Worm (Caenorhabditis elegans): ENCODE measurements around the gene ddl-3.
"Not testable (repeated sequence)": the region's sequence is repeated elsewhere in the genome, so short reads cannot be mapped to it uniquely, and the experiment has no call there.

The ddl-3 gene

DNA sequence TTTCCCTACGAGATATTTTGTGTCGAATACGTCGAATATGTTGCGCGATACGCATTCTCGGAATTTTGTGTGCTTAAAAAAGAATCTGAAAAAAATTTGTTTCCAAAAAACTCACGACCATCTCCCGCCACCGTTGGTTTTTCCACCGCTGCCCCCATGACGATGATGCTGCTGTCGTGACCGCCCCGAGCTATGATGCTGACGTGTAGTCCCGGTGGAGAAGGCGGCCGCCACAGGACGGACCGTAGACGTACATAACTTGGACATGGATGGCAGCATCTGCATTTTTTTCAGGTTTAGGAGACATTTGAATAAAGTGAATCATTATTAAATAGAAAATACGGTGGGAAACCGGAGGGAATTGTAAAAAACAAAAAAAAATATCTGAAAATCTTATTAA is at the start of gene ddl-3:
ddl-3 (minus strand) TSS at position 289 of the 400 bp plus-strand sequence.
- TF ChIP-seq ama-1 (optimal IDR thresholded peaks at IDR 0.05); hmg-4 (GFP tag; optimal IDR thresholded peaks at IDR 0.05); pes-1 (GFP tag; IDR thresholded peaks at IDR 0.05): not testable (repeated sequence)

DNA sequence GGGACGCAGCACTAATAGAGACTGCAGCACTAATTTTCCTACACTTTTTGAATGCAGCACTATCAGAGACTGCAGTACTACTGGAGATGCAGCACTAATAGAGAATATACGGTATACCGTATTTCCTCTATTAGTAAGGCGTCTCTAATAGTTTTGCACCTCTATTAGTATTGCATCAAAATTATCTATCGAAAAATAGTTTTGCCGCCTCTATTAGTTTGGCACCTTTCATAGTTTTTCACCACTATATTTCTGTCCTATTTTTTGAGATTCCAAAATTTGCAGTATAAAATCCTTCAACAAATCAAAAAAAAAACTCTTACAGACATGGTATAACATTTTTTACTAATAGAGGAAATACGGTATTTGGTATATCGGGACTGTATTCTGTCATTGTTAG is 49.5 kb upstream of the ddl-3 start:
- TF ChIP-seq hmbx-1 (tag; optimal IDR thresholded peaks at IDR 0.05), result no peak
- TF ChIP-seq hmg-4 (GFP tag; optimal IDR thresholded peaks at IDR 0.05), result no peak
- no peak for TF ChIP-seq hnd-1 (tag; optimal IDR thresholded peaks at IDR 0.05)

DNA sequence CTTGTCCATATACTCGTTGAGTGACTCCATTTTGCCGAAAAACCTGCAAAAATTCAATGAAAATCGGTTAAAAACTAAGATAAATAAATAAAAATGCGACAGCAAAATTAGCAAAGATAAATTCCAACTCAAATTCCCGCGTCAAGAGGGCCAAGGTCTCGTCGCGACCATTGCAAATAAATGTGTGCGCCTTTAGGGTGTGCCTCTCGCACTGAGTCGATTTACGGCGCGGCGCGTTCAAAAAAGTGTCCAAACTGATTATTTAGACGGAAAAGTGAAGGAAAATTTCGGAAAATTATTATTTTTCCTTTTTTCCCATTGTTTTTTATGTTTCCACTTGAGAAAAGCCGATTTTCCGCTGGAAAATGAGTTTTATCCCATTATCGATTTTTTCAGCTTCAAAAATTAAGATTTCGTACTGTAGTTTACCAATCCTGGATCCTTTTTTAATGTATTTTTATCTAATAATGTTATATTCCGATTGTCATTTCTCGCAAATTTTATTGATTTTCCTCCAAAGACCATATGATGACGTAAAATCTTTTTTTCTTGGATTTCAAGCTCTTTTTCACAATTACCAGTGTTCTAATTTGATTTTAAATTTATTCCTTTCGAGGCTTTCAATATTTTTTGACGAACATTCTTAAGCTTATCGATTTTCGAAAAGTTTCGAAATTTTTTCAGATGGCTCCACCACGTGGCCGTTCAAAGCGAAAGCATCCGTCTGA is 45.9 kb upstream of the ddl-3 start, which contains the start of the genes kbp-3 and nurf-1:
kbp-3 (minus strand) TSS at position 43 of the 728 bp plus-strand sequence.
nurf-1 (plus strand) TSS at position 678 of the 728 bp plus-strand sequence.
- TF ChIP-seq tbx-11 (GFP tag; IDR thresholded peaks at IDR 0.05), result 0 out of 2 replicates have a peak, but pooled peaks have one; percentile 9
- TF ChIP-seq hmg-4 (GFP tag; optimal IDR thresholded peaks at IDR 0.05), result peak; percentile 29
- no peak for TF ChIP-seq flt-1 (GFP tag; IDR thresholded peaks at IDR 0.05)
- peak; percentile 4 for TF ChIP-seq F13C5.2 (tag; optimal IDR thresholded peaks at IDR 0.05)

DNA sequence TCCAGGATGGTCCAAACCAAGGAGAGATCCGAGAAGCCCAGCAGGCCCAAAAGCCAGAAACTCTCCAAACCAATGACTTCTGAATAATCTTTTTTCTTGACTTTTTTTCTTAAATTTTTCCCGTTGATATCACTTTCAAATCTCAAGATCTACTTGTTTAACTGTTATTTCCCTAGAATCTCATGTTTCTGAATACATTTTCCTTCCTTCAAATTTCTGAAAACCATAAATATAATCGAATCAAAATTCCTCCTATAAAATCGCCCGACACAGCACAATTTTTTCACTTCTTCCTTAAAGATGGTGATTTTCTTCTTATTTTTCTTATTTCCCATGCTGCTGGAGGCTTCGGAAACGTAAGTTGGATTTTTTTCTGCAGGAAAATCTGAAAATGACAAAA is 44.0 kb upstream of the ddl-3 start, which contains the start of gene F26H11.8:
F26H11.8 (plus strand) TSS at position 301 of the 400 bp plus-strand sequence.
- TF ChIP-seq B0310.2 (tag; optimal IDR thresholded peaks at IDR 0.05) (no peak), aly-1 (tag; optimal IDR thresholded peaks at IDR 0.05) (no peak)

DNA sequence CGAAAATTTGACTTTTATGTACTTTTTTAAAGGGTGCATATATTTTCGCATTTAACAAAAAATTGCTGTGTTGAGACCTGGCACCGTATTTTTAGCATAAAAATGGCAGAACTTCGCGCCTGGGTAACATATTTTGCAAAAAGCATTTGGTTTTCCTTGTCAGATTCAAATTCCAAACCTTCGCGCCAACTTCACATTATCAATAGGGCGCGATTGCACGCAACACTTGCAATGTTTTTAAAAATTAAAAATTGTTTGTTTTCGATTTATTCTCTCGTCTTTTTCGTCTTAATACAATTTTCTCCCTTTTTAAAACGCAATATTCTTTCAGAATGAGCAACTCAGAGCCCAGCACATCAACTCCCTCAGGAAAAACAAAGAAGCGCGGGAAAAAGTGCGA is 39.4 kb upstream of the ddl-3 start, which contains the start of gene mes-2:
mes-2 (plus strand) TSS at position 330 of the 400 bp plus-strand sequence.
- TF ChIP-seq pes-1 (GFP tag; IDR thresholded peaks at IDR 0.05), result no peak
- TF ChIP-seq tbx-11 (GFP tag; IDR thresholded peaks at IDR 0.05), result no peak
- TF ChIP-seq hnd-1 (tag; optimal IDR thresholded peaks at IDR 0.05), result no peak
- TF ChIP-seq F13C5.2 (tag; optimal IDR thresholded peaks at IDR 0.05), result peak; percentile 66
- TF ChIP-seq aly-1 (tag; optimal IDR thresholded peaks at IDR 0.05), result no peak

DNA sequence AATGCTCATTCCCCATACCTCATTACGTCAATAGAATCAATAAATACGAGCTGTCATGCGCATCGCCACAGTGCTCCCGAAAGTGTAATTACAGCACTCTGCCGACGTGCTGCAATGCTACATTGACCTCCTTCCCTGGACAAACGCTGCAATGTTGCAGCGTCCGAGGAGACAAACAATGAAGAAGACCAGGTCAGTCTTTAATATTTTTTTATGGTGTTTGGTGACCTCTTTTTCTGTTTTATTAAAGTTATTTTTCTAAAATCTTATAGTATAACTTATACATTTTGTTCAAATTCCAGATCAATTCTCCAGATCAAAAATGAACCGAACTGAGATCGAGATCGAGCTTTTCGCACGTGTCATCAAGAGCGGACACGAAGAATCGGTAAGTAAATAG is 37.2 kb upstream of the ddl-3 start, which contains the start of gene sdz-26:
sdz-26 (plus strand) TSS at position 301 of the 400 bp plus-strand sequence.
- TF ChIP-seq hmbx-1 (tag; optimal IDR thresholded peaks at IDR 0.05) (no peak), F13C5.2 (tag; optimal IDR thresholded peaks at IDR 0.05) (no peak), flt-1 (GFP tag; IDR thresholded peaks at IDR 0.05) (no peak), tra-4 (tag; optimal IDR thresholded peaks at IDR 0.05) (no peak), hnd-1 (tag; optimal IDR thresholded peaks at IDR 0.05) (no peak), sea-1 (GFP tag; conservative IDR thresholded peaks at IDR 0.05) (no peak), aly-1 (tag; optimal IDR thresholded peaks at IDR 0.05) (no peak), ama-1 (optimal IDR thresholded peaks at IDR 0.05) (no peak), tbx-37 (GFP tag; conservative IDR thresholded peaks at IDR 0.05) (no peak)

DNA sequence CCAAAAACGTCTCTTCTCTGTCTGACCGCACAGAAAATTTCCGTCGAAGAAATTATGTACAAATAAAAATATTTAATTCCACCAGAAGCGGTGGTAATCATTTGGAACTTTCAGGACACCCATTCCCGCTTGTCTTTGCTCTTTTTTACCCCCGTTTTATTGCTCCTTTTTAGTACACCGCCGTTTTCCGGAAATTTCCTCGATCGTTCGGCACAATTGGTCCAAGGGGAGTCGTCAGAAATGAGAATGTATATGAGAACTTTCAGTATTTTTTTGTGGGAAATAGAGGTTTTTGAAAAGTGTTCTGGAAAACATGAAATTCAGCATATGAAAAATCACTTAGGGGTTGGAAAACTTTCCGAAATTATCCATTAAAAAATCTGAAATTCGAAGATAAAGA is 36.5 kb upstream of the ddl-3 start:
- TF ChIP-seq scrt-1 (GFP tag; IDR thresholded peaks at IDR 0.05), result no peak
- TF ChIP-seq sea-1 (GFP tag; conservative IDR thresholded peaks at IDR 0.05), result no peak
- TF ChIP-seq aly-1 (tag; optimal IDR thresholded peaks at IDR 0.05), result no peak
- TF ChIP-seq hmg-4 (GFP tag; optimal IDR thresholded peaks at IDR 0.05), result no peak
- no peak for TF ChIP-seq pes-1 (GFP tag; IDR thresholded peaks at IDR 0.05)
- no peak for TF ChIP-seq tbx-37 (GFP tag; conservative IDR thresholded peaks at IDR 0.05)
- TF ChIP-seq ceh-36 (tag; optimal IDR thresholded peaks at IDR 0.05), result no peak
- no peak for TF ChIP-seq flt-1 (GFP tag; IDR thresholded peaks at IDR 0.05)
- no peak for TF ChIP-seq tbx-11 (GFP tag; IDR thresholded peaks at IDR 0.05)
- no peak for TF ChIP-seq ama-1 (optimal IDR thresholded peaks at IDR 0.05)
- TF ChIP-seq ceh-13 (GFP tag; optimal IDR thresholded peaks at IDR 0.05), result no peak
- no peak for TF ChIP-seq hnd-1 (tag; optimal IDR thresholded peaks at IDR 0.05)
- no peak for TF ChIP-seq hmbx-1 (tag; optimal IDR thresholded peaks at IDR 0.05)
- TF ChIP-seq F13C5.2 (tag; optimal IDR thresholded peaks at IDR 0.05), result no peak
- no peak for TF ChIP-seq B0310.2 (tag; optimal IDR thresholded peaks at IDR 0.05)
- TF ChIP-seq ets-7 (tag; optimal IDR thresholded peaks at IDR 0.05), result no peak
- no peak for TF ChIP-seq tra-4 (tag; optimal IDR thresholded peaks at IDR 0.05)

DNA sequence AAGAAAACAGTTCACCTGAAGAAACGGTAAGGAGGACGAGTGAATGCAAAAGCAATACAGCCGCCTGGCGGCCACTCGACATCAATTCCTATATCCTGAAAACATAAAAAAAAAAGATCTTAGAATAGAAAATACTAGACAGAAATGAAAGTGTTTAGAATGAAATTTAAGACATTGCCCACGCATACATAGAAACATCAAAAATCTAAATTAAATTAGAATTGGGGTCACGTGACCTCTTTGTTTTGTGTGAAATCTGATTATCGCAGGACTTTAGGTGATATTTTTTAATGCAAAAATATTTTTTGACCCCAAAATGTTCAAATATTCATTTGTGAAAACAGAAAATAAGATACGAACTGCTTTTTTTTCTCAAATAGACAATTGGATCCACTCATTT is 33.5 kb upstream of the ddl-3 start, which contains the start of gene acr-20:
acr-20 (minus strand) TSS at position 101 of the 400 bp plus-strand sequence.
- no peak for TF ChIP-seq hmg-4 (GFP tag; optimal IDR thresholded peaks at IDR 0.05)
- no peak for TF ChIP-seq ets-7 (tag; optimal IDR thresholded peaks at IDR 0.05)

DNA sequence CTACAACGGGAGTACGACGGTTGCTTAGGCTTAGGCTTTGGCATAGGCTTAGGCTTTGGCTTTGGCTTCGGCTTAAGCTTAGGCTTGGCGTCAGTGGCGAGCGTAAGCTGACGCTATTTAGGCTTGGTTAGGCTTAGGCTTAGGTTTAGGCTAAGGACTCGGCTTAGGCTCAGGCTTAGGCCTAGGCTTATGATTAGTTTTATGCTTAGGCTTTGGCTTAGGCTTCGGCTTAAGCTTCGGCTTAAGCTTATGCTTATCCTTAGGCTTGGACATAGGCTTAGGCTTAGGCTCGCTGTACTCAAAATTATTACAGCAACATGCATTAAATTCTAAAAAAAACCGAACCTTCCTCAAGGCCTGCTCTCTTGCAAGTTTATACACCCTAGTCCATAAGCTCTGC is 30.3 kb upstream of the ddl-3 start:
- TF ChIP-seq ama-1 (optimal IDR thresholded peaks at IDR 0.05) (no peak), ets-7 (tag; optimal IDR thresholded peaks at IDR 0.05) (no peak), ceh-36 (tag; optimal IDR thresholded peaks at IDR 0.05) (peak; percentile 72), pes-1 (GFP tag; IDR thresholded peaks at IDR 0.05) (0 out of 2 replicates have a peak, but pooled peaks have one; percentile 18)

All from whole organism, early embryonic.